Worm (Caenorhabditis elegans): ENCODE results near the gene R08E5.1.

- TF ChIP-seq sea-1 (GFP tag; conservative IDR thresholded peaks at IDR 0.05): no peak
- no peak for TF ChIP-seq ama-1 (optimal IDR thresholded peaks at IDR 0.05)
- TF ChIP-seq hmg-4 (GFP tag; optimal IDR thresholded peaks at IDR 0.05): no peak
- TF ChIP-seq tbx-11 (GFP tag; IDR thresholded peaks at IDR 0.05): no peak
- no peak for TF ChIP-seq scrt-1 (GFP tag; IDR thresholded peaks at IDR 0.05)
- TF ChIP-seq flt-1 (GFP tag; IDR thresholded peaks at IDR 0.05): no peak
- TF ChIP-seq ceh-36 (tag; optimal IDR thresholded peaks at IDR 0.05): no peak
- no peak for TF ChIP-seq F13C5.2 (tag; optimal IDR thresholded peaks at IDR 0.05)
- TF ChIP-seq hnd-1 (tag; optimal IDR thresholded peaks at IDR 0.05): no peak
- no peak for TF ChIP-seq ceh-13 (GFP tag; optimal IDR thresholded peaks at IDR 0.05)
- TF ChIP-seq B0310.2 (tag; optimal IDR thresholded peaks at IDR 0.05): no peak
- TF ChIP-seq tbx-37 (GFP tag; conservative IDR thresholded peaks at IDR 0.05): no peak
Observed at ce11 chrV:3739302-3739701, 32.0 kb downstream of the R08E5.1 start, which contains the start of gene hpo-36.

All from whole organism, early embryonic.